Fruit fly (Drosophila melanogaster): Measurements from ENCODE around the gene CCAP-R.

dm6 chr3R:25968915-25969314 is 12.8 kb upstream of the CCAP-R start:
- TF ChIP-seq cnc (optimal IDR thresholded peaks at IDR 0.05): no peak
- no peak for TF ChIP-seq CG12768 (GFP tag; optimal IDR thresholded peaks at IDR 0.05)
- TF ChIP-seq kay (GFP tag; ENCODE audit: borderline replicate concordance): no peak
- no peak for TF ChIP-seq bab1 (GFP tag; optimal IDR thresholded peaks at IDR 0.05)
- TF ChIP-seq toe (GFP tag; optimal IDR thresholded peaks at IDR 0.05): no peak
- TF ChIP-seq Clk (GFP tag; optimal IDR thresholded peaks at IDR 0.05): no peak
- TF ChIP-seq CG7101 (tag; optimal IDR thresholded peaks at IDR 0.05): no peak
- TF ChIP-seq Hr96 (GFP tag; optimal IDR thresholded peaks at IDR 0.05): no peak
- TF ChIP-seq CG11617 (GFP tag; optimal IDR thresholded peaks at IDR 0.05): no peak
- TF ChIP-seq CG5204 (GFP tag; optimal IDR thresholded peaks at IDR 0.05): no peak
- no peak for TF ChIP-seq tj (GFP tag; optimal IDR thresholded peaks at IDR 0.05)
- no peak for TF ChIP-seq Mnt (GFP tag; optimal IDR thresholded peaks at IDR 0.05)
